Worm (Caenorhabditis elegans): ENCODE results near the gene far-3.

The far-3 gene

DNA sequence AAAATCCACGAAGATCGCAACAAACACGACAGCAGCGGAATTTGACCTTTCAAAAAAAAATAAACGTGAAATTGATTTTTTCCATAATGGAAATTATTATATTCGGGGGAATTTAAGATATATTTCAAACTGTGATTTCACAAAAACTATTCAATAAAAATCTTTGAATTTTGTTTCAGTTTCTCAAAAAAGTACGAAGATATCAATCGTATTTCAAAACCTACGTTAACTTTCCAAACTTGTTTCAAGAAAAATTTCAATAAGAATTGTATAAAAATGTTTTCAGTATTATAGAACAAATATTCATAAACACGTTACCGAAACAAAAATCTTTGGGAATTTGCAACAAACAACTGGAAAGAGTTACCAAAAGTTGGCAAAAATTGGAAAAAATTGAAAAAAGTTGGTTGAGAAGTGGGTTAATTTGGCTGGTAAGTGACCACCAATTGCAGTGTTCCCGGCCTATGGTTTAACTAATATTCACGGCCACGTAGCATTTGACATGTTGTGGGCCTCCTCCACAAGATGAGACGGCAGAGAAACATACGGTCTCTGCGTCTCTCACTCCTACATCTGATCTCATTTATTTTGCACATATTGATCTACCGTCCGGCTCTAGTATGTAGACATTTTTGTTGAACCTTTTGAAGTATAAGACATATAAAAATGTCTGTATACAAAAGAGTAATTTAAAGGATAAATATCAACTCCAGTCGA is 46.4 kb downstream of the far-3 start, which contains the start of the genes T16G1.9 and T16G1.18 (continued):
- TF ChIP-seq nhr-77 (tag; optimal IDR thresholded peaks at IDR 0.05), result no peak
- TF ChIP-seq nfya-1 (tag; optimal IDR thresholded peaks at IDR 0.05; ENCODE audit: insufficient read depth), result no peak
- no peak for TF ChIP-seq fkh-2 (tag; optimal IDR thresholded peaks at IDR 0.05)

DNA sequence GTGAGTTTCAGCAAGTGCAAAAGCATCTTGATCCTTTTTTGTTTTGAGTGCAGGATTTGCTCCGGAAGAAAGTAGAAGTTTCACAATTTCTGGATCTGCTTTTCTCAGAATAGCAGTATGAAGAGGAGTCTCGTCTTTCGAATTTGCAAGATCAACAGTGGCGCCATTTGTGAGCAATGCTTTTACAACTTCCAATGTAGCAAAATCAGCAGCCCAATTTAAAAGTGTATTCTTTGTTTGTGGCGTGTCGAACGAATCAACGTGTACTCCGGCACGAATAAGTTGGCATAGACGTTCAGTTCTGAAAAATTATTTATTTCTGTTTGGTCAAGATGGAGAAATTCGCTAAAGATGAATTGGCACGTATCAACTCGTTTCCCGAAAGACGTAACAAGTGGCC is 47.7 kb downstream of the far-3 start, which contains the start of gene T16G1.13:
TSS of gene T16G1.13 (plus strand) at position 301 of the 400 bp plus-strand sequence.
- no peak for TF ChIP-seq nhr-11 (tag; optimal IDR thresholded peaks at IDR 0.05)
- no peak for TF ChIP-seq nhr-67 (tag; optimal IDR thresholded peaks at IDR 0.05)
